Worm (Caenorhabditis elegans) whole organism, young adult: ENCODE results near the gene F37A8.1.
A peak's percentile ranks its signal among the peaks of the same experiment; 100 is the strongest.

Experiments used
- B0019.2 ChIP-seq: fragments of 200-800 bp; sonication (Bioruptor generic); conservative IDR thresholded peaks from 2 replicates; pipeline ENCODE4 v1.3.6; 2022; ENCODE audit warnings: missing genetic modification reagents, missing genetic modification characterization, missing compliant biosample characterization
- B0035.1 ChIP-seq: sonication (generic microtip); optimal IDR thresholded peaks from 2 replicates; lab custom pipeline; 2016; ENCODE audit warnings: missing genetic modification characterization, mild to moderate bottlenecking, missing compliant biosample characterization, missing genotype, missing genetic modification reagents
- F39B2.1 ChIP-seq: fragments of 200-800 bp; sonication (Bioruptor generic); IDR thresholded peaks from 2 replicates; pipeline ENCODE4 v1.3.6; 2022; ENCODE audit warnings: missing genetic modification reagents, missing genetic modification characterization, missing compliant biosample characterization
- F49E8.2 ChIP-seq: sonication (generic microtip); optimal IDR thresholded peaks from 3 replicates; lab custom pipeline; 2017; ENCODE audit warnings: missing genetic modification characterization, mild to moderate bottlenecking, missing compliant biosample characterization, antibody characterized with exemption, moderate library complexity; ENCODE audit not compliant: insufficient read depth
- F57C9.4 ChIP-seq: sonication (generic microtip); optimal IDR thresholded peaks from 2 replicates; lab custom pipeline; 2017; ENCODE audit warnings: mild to moderate bottlenecking, missing genetic modification characterization, missing compliant biosample characterization
- K12H6.12 ChIP-seq: fragments of 200-800 bp; sonication (Bioruptor generic); optimal IDR thresholded peaks from 2 replicates; lab custom pipeline; 2018; ENCODE audit warnings: mild to moderate bottlenecking, missing genetic modification characterization, missing compliant biosample characterization
- Y53F4B.3 ChIP-seq: fragments of 200-800 bp; sonication (Bioruptor generic); IDR thresholded peaks from 2 replicates; pipeline ENCODE4 v1.3.6; 2022; ENCODE audit warnings: missing genetic modification reagents, missing genetic modification characterization, missing compliant biosample characterization
- Y53G8AR.9 ChIP-seq: fragments of 200-800 bp; sonication (Bioruptor generic); conservative IDR thresholded peaks from 2 replicates; pipeline ENCODE4 v1.3.6; 2022; ENCODE audit warnings: missing genetic modification reagents, missing genetic modification characterization, missing compliant biosample characterization
- Y67H2A.10 ChIP-seq: fragments of 200-800 bp; sonication (Bioruptor generic); conservative IDR thresholded peaks from 2 replicates; pipeline ENCODE4 v1.3.6; 2022; ENCODE audit warnings: missing genetic modification reagents, missing genetic modification characterization, missing compliant biosample characterization
- Y79H2A.3 ChIP-seq: fragments of 200-800 bp; sonication (Bioruptor generic); conservative IDR thresholded peaks from 2 replicates; pipeline ENCODE4 v1.3.6; 2022; ENCODE audit warnings: missing genetic modification reagents, missing genetic modification characterization, missing compliant biosample characterization
- atf-7 ChIP-seq: sonication (generic microtip); optimal IDR thresholded peaks from 2 replicates; lab custom pipeline; 2017; ENCODE audit warnings: mild to moderate bottlenecking, missing genetic modification characterization, missing compliant biosample characterization
- athp-1 ChIP-seq: sonication (generic microtip); optimal IDR thresholded peaks from 2 replicates; lab custom pipeline; 2017; ENCODE audit warnings: mild to moderate bottlenecking, missing genetic modification characterization, missing compliant biosample characterization
- attf-3 ChIP-seq: fragments of 200-800 bp; sonication (Bioruptor generic); conservative IDR thresholded peaks from 2 replicates; pipeline ENCODE4 v1.3.6; 2022; ENCODE audit warnings: missing genetic modification reagents, missing genetic modification characterization, missing compliant biosample characterization
- attf-6 ChIP-seq: fragments of 200-800 bp; sonication (Bioruptor generic); IDR thresholded peaks from 2 replicates; pipeline ENCODE4 v1.3.6; 2022; ENCODE audit warnings: missing genetic modification reagents, missing genetic modification characterization, missing compliant biosample characterization
- cebp-1 ChIP-seq, 2 experiments: fragments of 200-800 bp in 1 of 2; sonication (Bioruptor generic) in 1 of 2; sonication (generic microtip) in 1 of 2; IDR thresholded peaks in 1 of 2; optimal IDR thresholded peaks in 1 of 2; 2 replicates each; pipeline versions ENCODE4 v1.3.6 to Lab custom; 2017 to 2022; ENCODE audit warnings: missing compliant biosample characterization in 2 of 2, missing genetic modification characterization in 2 of 2, mild to moderate bottlenecking in 1 of 2, missing genetic modification reagents in 1 of 2, moderate library complexity in 1 of 2
- ceh-40 ChIP-seq: fragments of 200-800 bp; sonication (Bioruptor generic); IDR thresholded peaks from 2 replicates; pipeline ENCODE4 v1.3.6; 2022; ENCODE audit warnings: missing genetic modification characterization, missing compliant biosample characterization
- dpff-1 ChIP-seq: sonication (generic microtip); optimal IDR thresholded peaks from 2 replicates; lab custom pipeline; 2017; ENCODE audit warnings: mild to moderate bottlenecking, missing genetic modification characterization, missing compliant biosample characterization
- egl-18 ChIP-seq: fragments of 200-800 bp; sonication (Bioruptor generic); IDR thresholded peaks from 2 replicates; pipeline ENCODE4 v1.3.6; 2022; ENCODE audit warnings: missing genetic modification reagents, missing genetic modification characterization, missing compliant biosample characterization
- egl-44 ChIP-seq: fragments of 200-800 bp; sonication (Bioruptor generic); IDR thresholded peaks from 2 replicates; pipeline ENCODE4 v1.3.6; 2022; ENCODE audit warnings: missing genetic modification reagents, missing genetic modification characterization, missing compliant biosample characterization
- ekl-4 ChIP-seq: fragments of 200-800 bp; sonication (Bioruptor generic); IDR thresholded peaks from 2 replicates; pipeline ENCODE4 v1.3.6; 2022; ENCODE audit warnings: missing genetic modification reagents, missing genetic modification characterization, missing compliant biosample characterization
- ets-4 ChIP-seq: fragments of 200-800 bp; sonication (Bioruptor generic); optimal IDR thresholded peaks from 2 replicates; lab custom pipeline; 2018; ENCODE audit warnings: mild to moderate bottlenecking, missing genetic modification characterization, missing compliant biosample characterization
- gei-17 ChIP-seq: fragments of 200-800 bp; sonication (Bioruptor generic); optimal IDR thresholded peaks from 2 replicates; lab custom pipeline; 2018; ENCODE audit warnings: mild to moderate bottlenecking, missing genetic modification characterization, missing compliant biosample characterization
- hlh-26 ChIP-seq: fragments of 200-800 bp; sonication (Bioruptor generic); conservative IDR thresholded peaks from 2 replicates; pipeline ENCODE4 v1.3.6; 2022; ENCODE audit warnings: missing genetic modification reagents, missing genetic modification characterization, missing compliant biosample characterization
- lin-26 ChIP-seq: fragments of 200-800 bp; sonication (Bioruptor generic); IDR thresholded peaks from 2 replicates; pipeline ENCODE4 v1.3.6; 2022; ENCODE audit warnings: missing genetic modification reagents, missing genetic modification characterization, missing compliant biosample characterization
- lin-35 ChIP-seq, 3 experiments: fragments of 150-350 bp in 2 of 3; sonication (generic microtip) in 1 of 3; optimal IDR thresholded peaks; 2 replicates each; lab custom pipeline; 2014 to 2018; ENCODE audit warnings: missing biosample characterization in 3 of 3, missing genetic modification characterization in 3 of 3, missing genetic modification reagents in 3 of 3
- lin-54 ChIP-seq: fragments of 200-800 bp; sonication (Bioruptor generic); optimal IDR thresholded peaks from 2 replicates; lab custom pipeline; 2018; ENCODE audit warnings: mild to moderate bottlenecking, missing genetic modification characterization, missing compliant biosample characterization
- lsl-1 ChIP-seq: fragments of 200-800 bp; sonication (Bioruptor generic); optimal IDR thresholded peaks from 2 replicates; lab custom pipeline; 2018; ENCODE audit warnings: mild to moderate bottlenecking, missing genetic modification characterization, moderate library complexity, missing compliant biosample characterization
- mes-4 ChIP-seq: sonication (generic microtip); optimal IDR thresholded peaks from 2 replicates; lab custom pipeline; 2016; ENCODE audit warnings: missing genotype, missing genetic modification characterization, missing compliant biosample characterization
- nfya-1 ChIP-seq: sonication (generic microtip); optimal IDR thresholded peaks from 2 replicates; lab custom pipeline; 2017; ENCODE audit warnings: antibody characterized with exemption, missing compliant biosample characterization, missing genetic modification characterization, borderline replicate concordance; ENCODE audit not compliant: insufficient read depth
- nfyb-1 ChIP-seq: fragments of 200-800 bp; sonication (Bioruptor generic); IDR thresholded peaks from 2 replicates; pipeline ENCODE4 v1.3.6; 2022; ENCODE audit warnings: missing genetic modification reagents, missing genetic modification characterization, missing compliant biosample characterization
- nhr-179 ChIP-seq: sonication (generic microtip); optimal IDR thresholded peaks from 2 replicates; lab custom pipeline; 2016; ENCODE audit warnings: mild to moderate bottlenecking, missing genetic modification characterization, missing compliant biosample characterization
- nhr-80 ChIP-seq: sonication (generic microtip); optimal IDR thresholded peaks from 2 replicates; lab custom pipeline; 2016; ENCODE audit warnings: missing genetic modification characterization, missing compliant biosample characterization
- rec-8 ChIP-seq, 2 experiments: sonication (generic microtip); optimal IDR thresholded peaks; 2 replicates each; lab custom pipeline; 2016; ENCODE audit warnings: mild to moderate bottlenecking in 2 of 2, missing genetic modification characterization in 2 of 2, missing genetic modification reagents in 2 of 2, missing genotype in 2 of 2, missing biosample characterization in 1 of 2, missing compliant biosample characterization in 1 of 2, moderate library complexity in 1 of 2
- tbp1 ChIP-seq: fragments of 200-800 bp; sonication (Bioruptor generic); optimal IDR thresholded peaks from 2 replicates; lab custom pipeline; 2018; ENCODE audit warnings: mild to moderate bottlenecking, missing genetic modification characterization, missing compliant biosample characterization
- tbx-9 ChIP-seq: sonication (generic microtip); optimal IDR thresholded peaks from 2 replicates; lab custom pipeline; 2016; ENCODE audit warnings: borderline replicate concordance, missing genetic modification characterization, inconsistent platforms, missing compliant biosample characterization
- tlf-1 ChIP-seq: fragments of 200-800 bp; sonication (Bioruptor generic); optimal IDR thresholded peaks from 2 replicates; lab custom pipeline; 2018; ENCODE audit warnings: mild to moderate bottlenecking, missing genetic modification characterization, missing compliant biosample characterization
- xnd-1 ChIP-seq: sonication (generic microtip); optimal IDR thresholded peaks from 2 replicates; lab custom pipeline; 2016; ENCODE audit warnings: missing genotype, missing genetic modification reagents, missing genetic modification characterization, missing compliant biosample characterization
- ztf-25 ChIP-seq: fragments of 200-800 bp; sonication (Bioruptor generic); IDR thresholded peaks from 2 replicates; pipeline ENCODE4 v1.3.6; 2022; ENCODE audit warnings: missing genetic modification reagents, missing genetic modification characterization, missing compliant biosample characterization
- ztf-26 ChIP-seq: sonication (generic microtip); optimal IDR thresholded peaks from 2 replicates; lab custom pipeline; 2017; ENCODE audit warnings: missing genetic modification characterization, missing compliant biosample characterization

Gene F37A8.1

ce11 chrIII:3921646-3922328 is 6.4 kb upstream of the F37A8.1 start, which contains the start of the genes metl-6 and nit-1:
TSS of gene metl-6 (minus strand) at chrIII:3921711.
TSS of gene nit-1 (plus strand) at chrIII:3922207.
- TF ChIP-seq lin-35 (GFP tag; optimal IDR thresholded peaks at IDR 0.05; lab: Kevin White, UChicago) (peak in 1 of 3 experiments; percentile 10), nhr-80 (no peak), lin-54 (GFP tag; lab: Kevin White, UChicago) (peak; percentile 10), tbp1 (GFP tag; lab: Kevin White, UChicago) (no peak), F49E8.2 (no peak), ets-4 (no peak), attf-3 (peak; percentile 48; the same call in 1 of the 2 replicates)

DNA sequence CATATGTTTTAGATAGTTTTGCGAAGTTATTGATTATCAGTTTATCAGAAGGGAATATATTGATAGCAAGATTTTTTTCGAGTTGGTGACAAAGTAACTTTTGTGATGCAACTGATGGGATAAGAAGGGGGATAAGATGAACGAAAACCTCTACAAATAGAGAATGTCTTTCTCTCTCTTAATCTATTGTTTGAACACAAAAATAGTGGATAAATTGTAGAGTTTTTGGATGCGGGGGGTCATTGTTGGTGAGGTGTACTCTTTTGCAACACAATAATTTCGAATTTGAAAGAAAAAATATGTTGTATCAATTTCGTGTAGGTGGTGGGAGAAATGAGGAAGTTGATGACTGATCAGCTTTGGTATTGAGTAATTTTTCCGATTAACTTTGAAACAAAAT is 2.1 kb upstream of the F37A8.1 start, which contains the start of gene ZK1058.9:
TSS of gene ZK1058.9 (minus strand) at position 101 of the 400 bp plus-strand sequence.
- TF ChIP-seq Y79H2A.3 (GFP tag; lab: Robert Waterston, UW) (no peak), ztf-25 (GFP tag; lab: Robert Waterston, UW) (no peak), egl-18 (GFP tag; lab: Robert Waterston, UW) (no peak), attf-6 (GFP tag; lab: Robert Waterston, UW) (no peak), tlf-1 (no peak), Y53G8AR.9 (GFP tag; lab: Robert Waterston, UW) (no peak), lsl-1 (GFP tag; lab: Kevin White, UChicago) (no peak), dpff-1 (tag; lab: Kevin White, UChicago) (no peak), F39B2.1 (GFP tag; lab: Robert Waterston, UW) (no peak)

DNA sequence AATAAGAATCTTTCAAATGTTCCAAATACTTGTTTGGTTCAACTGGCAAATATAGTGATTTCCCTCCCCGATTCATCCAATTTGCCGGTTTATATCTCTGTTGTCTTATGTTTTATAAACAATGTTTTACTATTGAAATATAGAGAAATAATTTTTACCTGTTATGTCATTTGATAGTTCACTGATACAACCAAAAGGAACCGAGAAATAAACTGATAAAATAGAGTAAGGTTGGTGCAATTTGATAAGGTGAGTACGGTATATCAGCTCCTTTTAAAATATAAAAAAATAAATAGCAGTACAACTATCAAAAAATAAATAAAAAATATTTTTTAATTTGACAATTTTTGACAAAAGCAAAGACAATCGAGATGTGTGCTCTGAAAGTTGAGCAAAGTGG is 1.4 kb upstream of the F37A8.1 start:
- no peak for TF ChIP-seq cebp-1 (GFP tag; IDR thresholded peaks at IDR 0.05; lab: Robert Waterston, UW)
- no peak for TF ChIP-seq cebp-1 (tag; optimal IDR thresholded peaks at IDR 0.05; lab: Kevin White, UChicago)
- no peak for TF ChIP-seq F39B2.1 (GFP tag; lab: Robert Waterston, UW)
- TF ChIP-seq tbp1 (GFP tag; lab: Kevin White, UChicago) = no peak
- TF ChIP-seq nfyb-1 = no peak
- TF ChIP-seq rec-8 (tag; optimal IDR thresholded peaks at IDR 0.05; lab: Kevin White, UChicago) = no peak
- no peak for TF ChIP-seq egl-44
- no peak for TF ChIP-seq K12H6.12 (tag; lab: Kevin White, UChicago)
- TF ChIP-seq F57C9.4 (tag; lab: Kevin White, UChicago) = no peak
- no peak for TF ChIP-seq hlh-26 (GFP tag; lab: Robert Waterston, UW)
- TF ChIP-seq mes-4 (tag; lab: Kevin White, UChicago) = no peak
- TF ChIP-seq nfya-1 (tag; lab: Kevin White, UChicago) = no peak
- TF ChIP-seq xnd-1 (tag; lab: Kevin White, UChicago) = no peak
- TF ChIP-seq Y67H2A.10 (GFP tag; lab: Robert Waterston, UW) = no peak
- no peak for TF ChIP-seq athp-1 (tag; lab: Kevin White, UChicago)
- no peak for TF ChIP-seq B0019.2 (GFP tag; lab: Robert Waterston, UW)
- TF ChIP-seq, all 124 proteins: peak for 0

DNA sequence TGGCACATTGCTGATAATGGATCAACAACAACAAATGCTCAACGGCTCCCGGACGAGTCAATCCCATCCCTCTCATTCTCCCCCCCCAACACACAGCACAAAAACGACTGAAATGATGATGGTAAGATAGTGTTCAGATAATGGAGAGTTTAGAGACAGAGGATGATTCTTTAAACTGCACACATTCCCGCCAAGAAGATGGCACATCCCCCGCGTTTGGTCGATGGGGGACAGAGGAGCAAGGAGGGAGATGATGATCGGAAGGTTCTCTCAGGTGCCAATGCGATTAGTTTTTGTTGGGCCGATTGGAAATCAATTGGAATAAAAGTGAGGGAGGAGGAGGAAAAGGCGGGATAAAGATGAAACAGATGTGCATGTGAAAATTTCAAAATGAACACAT is 786 bp upstream of the F37A8.1 start:
- no peak for TF ChIP-seq Y53F4B.3
- TF ChIP-seq ekl-4 (GFP tag; lab: Robert Waterston, UW) = no peak
- no peak for TF ChIP-seq nhr-179 (tag; lab: Kevin White, UChicago)
- TF ChIP-seq tbx-9 = no peak
- no peak for TF ChIP-seq atf-7
- TF ChIP-seq lsl-1 (GFP tag; lab: Kevin White, UChicago) = no peak
- TF ChIP-seq lin-26 (GFP tag; lab: Robert Waterston, UW) = no peak
- TF ChIP-seq F39B2.1 (GFP tag; lab: Robert Waterston, UW) = no peak
- TF ChIP-seq ztf-26 (tag; lab: Kevin White, UChicago) = no peak
- TF ChIP-seq B0035.1 (tag; lab: Kevin White, UChicago) = no peak
- no peak for TF ChIP-seq ceh-40 (GFP tag; lab: Robert Waterston, UW)
- no peak for TF ChIP-seq tbp1 (GFP tag; lab: Kevin White, UChicago)
- no peak for TF ChIP-seq gei-17 (GFP tag; lab: Kevin White, UChicago)
